Worm (Caenorhabditis elegans) whole organism, young adult: ENCODE data around the gene H14E04.3.

ENCODE experiments used
- F37B4.10 ChIP-seq: fragments of 200-800 bp; sonication (Bioruptor generic); IDR thresholded peaks from 2 replicates; pipeline ENCODE4 v1.3.6; 2022; ENCODE audit warnings: missing genetic modification characterization, missing compliant biosample characterization
- F39B2.1 ChIP-seq: fragments of 200-800 bp; sonication (Bioruptor generic); IDR thresholded peaks from 2 replicates; pipeline ENCODE4 v1.3.6; 2022; ENCODE audit warnings: missing genetic modification reagents, missing genetic modification characterization, missing compliant biosample characterization
- F57A8.1 ChIP-seq: fragments of 200-800 bp; sonication (Bioruptor generic); optimal IDR thresholded peaks from 2 replicates; lab custom pipeline; 2018; ENCODE audit warnings: mild to moderate bottlenecking, missing genetic modification characterization, moderate library complexity, missing compliant biosample characterization
- F57C9.4 ChIP-seq: sonication (generic microtip); optimal IDR thresholded peaks from 2 replicates; lab custom pipeline; 2017; ENCODE audit warnings: mild to moderate bottlenecking, missing genetic modification characterization, missing compliant biosample characterization
- K11D2.4 ChIP-seq: fragments of 200-800 bp; sonication (Bioruptor generic); IDR thresholded peaks from 2 replicates; pipeline ENCODE4 v1.3.6; 2022; ENCODE audit warnings: missing genetic modification reagents, missing genetic modification characterization, missing compliant biosample characterization
- Y53F4B.3 ChIP-seq: fragments of 200-800 bp; sonication (Bioruptor generic); IDR thresholded peaks from 2 replicates; pipeline ENCODE4 v1.3.6; 2022; ENCODE audit warnings: missing genetic modification reagents, missing genetic modification characterization, missing compliant biosample characterization
- Y53G8AR.9 ChIP-seq: fragments of 200-800 bp; sonication (Bioruptor generic); conservative IDR thresholded peaks from 2 replicates; pipeline ENCODE4 v1.3.6; 2022; ENCODE audit warnings: missing genetic modification reagents, missing genetic modification characterization, missing compliant biosample characterization
- Y67H2A.10 ChIP-seq: fragments of 200-800 bp; sonication (Bioruptor generic); conservative IDR thresholded peaks from 2 replicates; pipeline ENCODE4 v1.3.6; 2022; ENCODE audit warnings: missing genetic modification reagents, missing genetic modification characterization, missing compliant biosample characterization
- Y95B8A.8 ChIP-seq: fragments of 200-800 bp; sonication (Bioruptor generic); IDR thresholded peaks from 2 replicates; pipeline ENCODE4 v1.3.6; 2022; ENCODE audit warnings: missing genetic modification reagents, missing genetic modification characterization, missing compliant biosample characterization
- aptf-2 ChIP-seq: fragments of 200-800 bp; sonication (Bioruptor generic); conservative IDR thresholded peaks from 2 replicates; pipeline ENCODE4 v1.3.6; 2022; ENCODE audit warnings: missing genetic modification reagents, missing genetic modification characterization, missing compliant biosample characterization
- atf-7 ChIP-seq: sonication (generic microtip); optimal IDR thresholded peaks from 2 replicates; lab custom pipeline; 2017; ENCODE audit warnings: mild to moderate bottlenecking, missing genetic modification characterization, missing compliant biosample characterization
- attf-3 ChIP-seq: fragments of 200-800 bp; sonication (Bioruptor generic); conservative IDR thresholded peaks from 2 replicates; pipeline ENCODE4 v1.3.6; 2022; ENCODE audit warnings: missing genetic modification reagents, missing genetic modification characterization, missing compliant biosample characterization
- attf-6 ChIP-seq: fragments of 200-800 bp; sonication (Bioruptor generic); IDR thresholded peaks from 2 replicates; pipeline ENCODE4 v1.3.6; 2022; ENCODE audit warnings: missing genetic modification reagents, missing genetic modification characterization, missing compliant biosample characterization
- cebp-2 ChIP-seq: fragments of 200-800 bp; sonication (Bioruptor generic); IDR thresholded peaks from 2 replicates; pipeline ENCODE4 v1.3.6; 2022; ENCODE audit warnings: missing genetic modification characterization, missing compliant biosample characterization
- ceh-100 ChIP-seq: fragments of 200-800 bp; sonication (Bioruptor generic); IDR thresholded peaks from 2 replicates; pipeline ENCODE4 v1.3.6; 2022; ENCODE audit warnings: missing genetic modification reagents, missing genetic modification characterization, missing compliant biosample characterization
- ceh-58 ChIP-seq: fragments of 200-800 bp; sonication (Bioruptor generic); IDR thresholded peaks from 2 replicates; pipeline ENCODE4 v1.3.6; 2022; ENCODE audit warnings: missing genetic modification characterization, missing compliant biosample characterization
- dox-1 ChIP-seq: fragments of 200-800 bp; sonication (Bioruptor generic); IDR thresholded peaks from 2 replicates; pipeline ENCODE4 v1.3.6; 2022; ENCODE audit warnings: missing genetic modification reagents, missing genetic modification characterization, missing compliant biosample characterization
- dpl-1 ChIP-seq: fragments of 150-350 bp; optimal IDR thresholded peaks from 2 replicates; lab custom pipeline; 2014; ENCODE audit warnings: missing biosample characterization, missing genetic modification reagents, missing genetic modification characterization
- him-1 ChIP-seq: sonication (generic microtip); optimal IDR thresholded peaks from 2 replicates; lab custom pipeline; 2016; ENCODE audit warnings: missing genotype, missing genetic modification reagents, missing genetic modification characterization, missing compliant biosample characterization
- hlh-12 ChIP-seq: sonication (generic microtip); optimal IDR thresholded peaks from 2 replicates; lab custom pipeline; 2016; ENCODE audit warnings: missing genetic modification characterization, missing compliant biosample characterization
- hmg-1.2 ChIP-seq: fragments of 200-800 bp; sonication (Bioruptor generic); IDR thresholded peaks from 2 replicates; pipeline ENCODE4 v1.3.6; 2022; ENCODE audit warnings: missing genetic modification reagents, missing genetic modification characterization, missing compliant biosample characterization
- let-607 ChIP-seq, 2 experiments: fragments of 200-800 bp in 1 of 2; sonication (Bioruptor generic) in 1 of 2; sonication (generic microtip) in 1 of 2; optimal IDR thresholded peaks; 2 replicates each; lab custom pipeline; 2016 to 2018; ENCODE audit warnings: mild to moderate bottlenecking in 2 of 2, missing compliant biosample characterization in 2 of 2, missing genetic modification characterization in 2 of 2, moderate library complexity in 2 of 2, missing genotype in 1 of 2
- lin-35 ChIP-seq, 3 experiments: fragments of 150-350 bp in 2 of 3; sonication (generic microtip) in 1 of 3; optimal IDR thresholded peaks; 2 replicates each; lab custom pipeline; 2014 to 2018; ENCODE audit warnings: missing biosample characterization in 3 of 3, missing genetic modification characterization in 3 of 3, missing genetic modification reagents in 3 of 3
- lir-1 ChIP-seq: fragments of 200-800 bp; sonication (Bioruptor generic); conservative IDR thresholded peaks from 2 replicates; pipeline ENCODE4 v1.3.6; 2022; ENCODE audit warnings: missing genetic modification reagents, missing genetic modification characterization, missing compliant biosample characterization
- madf-6 ChIP-seq: fragments of 200-800 bp; sonication (Bioruptor generic); IDR thresholded peaks from 2 replicates; pipeline ENCODE4 v1.3.6; 2022; ENCODE audit warnings: missing genetic modification reagents, missing genetic modification characterization, missing compliant biosample characterization
- nfya-1 ChIP-seq: sonication (generic microtip); optimal IDR thresholded peaks from 2 replicates; lab custom pipeline; 2017; ENCODE audit warnings: antibody characterized with exemption, missing compliant biosample characterization, missing genetic modification characterization, borderline replicate concordance; ENCODE audit not compliant: insufficient read depth
- nfyb-1 ChIP-seq: fragments of 200-800 bp; sonication (Bioruptor generic); IDR thresholded peaks from 2 replicates; pipeline ENCODE4 v1.3.6; 2022; ENCODE audit warnings: missing genetic modification reagents, missing genetic modification characterization, missing compliant biosample characterization
- nhr-80 ChIP-seq: sonication (generic microtip); optimal IDR thresholded peaks from 2 replicates; lab custom pipeline; 2016; ENCODE audit warnings: missing genetic modification characterization, missing compliant biosample characterization
- nhr-90 ChIP-seq: sonication (generic microtip); optimal IDR thresholded peaks from 2 replicates; lab custom pipeline; 2016; ENCODE audit warnings: missing genotype, mild to moderate bottlenecking, missing genetic modification characterization, missing compliant biosample characterization
- pbrm-1 ChIP-seq: fragments of 200-800 bp; sonication (Bioruptor generic); IDR thresholded peaks from 2 replicates; pipeline ENCODE4 v1.3.6; 2022; ENCODE audit warnings: missing genetic modification reagents, missing genetic modification characterization, missing compliant biosample characterization
- sea-2 ChIP-seq: fragments of 200-800 bp; sonication (Bioruptor generic); IDR thresholded peaks from 2 replicates; pipeline ENCODE4 v1.3.6; 2022; ENCODE audit warnings: missing genetic modification characterization, missing compliant biosample characterization
- snpc-4 ChIP-seq, 5 experiments: fragments of 150-350 bp in 1 of 5; sonication (generic microtip) in 4 of 5; optimal IDR thresholded peaks; 2 replicates each; lab custom pipeline; 2014 to 2018; ENCODE audit warnings: missing genetic modification characterization in 5 of 5, missing biosample characterization in 3 of 5, antibody characterized with exemption in 2 of 5, mild to moderate bottlenecking in 2 of 5, missing compliant biosample characterization in 2 of 5, missing genotype in 2 of 5, moderate library complexity in 2 of 5, missing genetic modification reagents in 1 of 5
- xnd-1 ChIP-seq: sonication (generic microtip); optimal IDR thresholded peaks from 2 replicates; lab custom pipeline; 2016; ENCODE audit warnings: missing genotype, missing genetic modification reagents, missing genetic modification characterization, missing compliant biosample characterization
- zfh-2 ChIP-seq: fragments of 200-800 bp; sonication (Bioruptor generic); conservative IDR thresholded peaks from 2 replicates; pipeline ENCODE4 v1.3.6; 2022; ENCODE audit warnings: missing genetic modification reagents, missing genetic modification characterization, missing compliant biosample characterization
- ztf-18 ChIP-seq: sonication (generic microtip); optimal IDR thresholded peaks from 2 replicates; lab custom pipeline; 2016; ENCODE audit warnings: missing genotype, mild to moderate bottlenecking, missing genetic modification characterization, missing compliant biosample characterization
- ztf-25 ChIP-seq: fragments of 200-800 bp; sonication (Bioruptor generic); IDR thresholded peaks from 2 replicates; pipeline ENCODE4 v1.3.6; 2022; ENCODE audit warnings: missing genetic modification reagents, missing genetic modification characterization, missing compliant biosample characterization
- ztf-28 ChIP-seq: fragments of 200-800 bp; sonication (Bioruptor generic); IDR thresholded peaks from 2 replicates; pipeline ENCODE4 v1.3.6; 2022; ENCODE audit warnings: missing genetic modification reagents, missing genetic modification characterization, missing compliant biosample characterization

The H14E04.3 gene

ce11 chrIII:2423638-2424037 is 37.3 kb upstream of the H14E04.3 start:
- TF ChIP-seq atf-7 (tag; lab: Kevin White, UChicago) = no peak

DNA sequence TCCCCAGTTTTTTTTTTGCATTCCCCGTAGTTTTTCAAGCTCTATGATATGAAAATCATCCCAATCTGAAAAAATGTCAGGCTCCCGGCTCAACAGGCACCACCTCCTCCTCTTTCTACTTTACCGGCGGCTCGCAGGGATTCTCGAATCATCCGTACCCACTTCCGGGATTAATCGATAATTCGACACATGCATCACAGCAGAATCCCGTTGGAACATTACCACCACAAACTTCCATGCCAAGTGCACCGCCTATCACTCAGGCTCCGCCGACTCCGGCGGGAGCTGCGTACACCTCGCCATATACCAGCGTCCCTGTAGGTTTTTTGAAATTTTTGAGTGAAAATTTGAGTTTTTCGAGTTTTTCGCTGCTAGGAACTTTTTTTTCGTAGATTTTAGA is 34.8 kb upstream of the H14E04.3 start:
- TF ChIP-seq ztf-28 (GFP tag; lab: Robert Waterston, UW) = no peak
- TF ChIP-seq sea-2 = no peak
- TF ChIP-seq Y53G8AR.9 (GFP tag; lab: Robert Waterston, UW) = no peak
- TF ChIP-seq him-1 (tag; lab: Kevin White, UChicago) = no peak
- 0 out of 2 replicates have a peak, but pooled peaks have one; percentile 83 for TF ChIP-seq ceh-58 (GFP tag; lab: Robert Waterston, UW)
- TF ChIP-seq dox-1 (GFP tag; lab: Robert Waterston, UW) = no peak
- no peak for TF ChIP-seq hlh-12
- TF ChIP-seq zfh-2 = 0 out of 2 replicates have a peak, but pooled peaks have one; percentile 15

DNA sequence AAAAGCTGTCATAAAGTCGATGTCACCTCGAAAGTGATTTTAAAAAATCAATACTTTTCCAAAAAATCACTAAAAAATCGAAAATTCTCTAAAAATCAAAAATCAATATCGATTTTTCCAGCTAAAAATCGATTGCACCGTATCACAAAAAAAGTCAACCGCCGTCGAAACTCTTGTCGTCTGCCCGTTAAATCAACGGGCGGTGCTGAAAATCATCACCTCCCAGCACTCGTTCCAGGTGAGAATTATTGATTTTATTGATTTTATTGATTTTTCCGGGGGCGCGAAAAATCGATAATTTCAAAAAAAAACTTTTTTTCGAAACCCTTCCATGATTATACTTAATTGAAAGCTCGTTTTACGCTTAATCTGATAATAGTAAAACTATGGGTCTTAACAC is 33.1 kb upstream of the H14E04.3 start:
- TF ChIP-seq F57C9.4 (no peak), Y95B8A.8 (GFP tag; lab: Robert Waterston, UW) (no peak), cebp-2 (no peak), dox-1 (GFP tag; lab: Robert Waterston, UW) (no peak), nhr-80 (tag; lab: Kevin White, UChicago) (no peak), nfyb-1 (GFP tag; lab: Robert Waterston, UW) (no peak), ztf-18 (tag; lab: Kevin White, UChicago) (no peak), Y53F4B.3 (GFP tag; lab: Robert Waterston, UW) (no peak), ztf-25 (no peak), let-607 (tag; optimal IDR thresholded peaks at IDR 0.05; lab: Kevin White, UChicago) (no peak), ceh-100 (no peak), snpc-4 (GFP tag; optimal IDR thresholded peaks at IDR 0.05; lab: Kevin White, UChicago) (no peak), snpc-4 (tag; optimal IDR thresholded peaks at IDR 0.05; lab: Kevin White, UChicago) (no peak), nfya-1 (no peak), aptf-2 (GFP tag; lab: Robert Waterston, UW) (no peak)
- TF ChIP-seq, all 124 proteins: peak for 0

DNA sequence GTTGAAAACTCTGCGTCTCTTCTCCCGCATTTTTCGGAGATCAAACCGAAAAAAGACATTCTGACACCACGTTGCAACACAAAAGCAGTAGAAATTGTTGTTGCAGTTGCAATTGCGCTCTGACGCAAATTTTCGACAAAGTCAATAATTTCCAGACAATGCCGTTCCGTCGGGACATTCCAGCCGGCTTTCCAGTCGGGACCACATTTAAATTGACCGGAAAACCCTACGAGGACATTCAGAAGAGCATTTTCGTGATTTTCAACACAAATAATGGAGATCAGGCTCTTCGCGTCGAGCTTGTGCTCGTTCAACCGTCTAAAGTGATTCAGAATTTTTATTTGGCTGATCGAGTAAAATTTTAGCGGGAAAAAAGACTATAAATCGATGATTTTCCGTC is 32.6 kb upstream of the H14E04.3 start:
- no peak for TF ChIP-seq nhr-90 (tag; lab: Kevin White, UChicago)
- TF ChIP-seq madf-6 (GFP tag; lab: Robert Waterston, UW) = 0 out of 2 replicates have a peak, but pooled peaks have one; percentile 19
- TF ChIP-seq lir-1 (GFP tag; lab: Robert Waterston, UW) = no peak
- no peak for TF ChIP-seq F37B4.10 (GFP tag; lab: Robert Waterston, UW)
- no peak for TF ChIP-seq dpl-1
- TF ChIP-seq Y67H2A.10 (GFP tag; lab: Robert Waterston, UW) = no peak
- no peak for TF ChIP-seq F57A8.1
- no peak for TF ChIP-seq xnd-1 (tag; lab: Kevin White, UChicago)
- TF ChIP-seq pbrm-1 (GFP tag; lab: Robert Waterston, UW) = no peak
- TF ChIP-seq let-607 (tag; optimal IDR thresholded peaks at IDR 0.05; lab: Kevin White, UChicago) = no peak
- TF ChIP-seq K11D2.4 (GFP tag; lab: Robert Waterston, UW) = no peak
- no peak for TF ChIP-seq lin-35 (GFP tag; optimal IDR thresholded peaks at IDR 0.05; lab: Kevin White, UChicago)
- TF ChIP-seq hmg-1.2 (GFP tag; lab: Robert Waterston, UW) = 0 out of 2 replicates have a peak, but pooled peaks have one; percentile 16
- no peak for TF ChIP-seq attf-3 (GFP tag; lab: Robert Waterston, UW)
- no peak for TF ChIP-seq attf-6 (GFP tag; lab: Robert Waterston, UW)
- no peak for TF ChIP-seq F39B2.1
